Fruit fly (Drosophila melanogaster): ENCODE measurements around the gene beat-IIa.

DNA sequence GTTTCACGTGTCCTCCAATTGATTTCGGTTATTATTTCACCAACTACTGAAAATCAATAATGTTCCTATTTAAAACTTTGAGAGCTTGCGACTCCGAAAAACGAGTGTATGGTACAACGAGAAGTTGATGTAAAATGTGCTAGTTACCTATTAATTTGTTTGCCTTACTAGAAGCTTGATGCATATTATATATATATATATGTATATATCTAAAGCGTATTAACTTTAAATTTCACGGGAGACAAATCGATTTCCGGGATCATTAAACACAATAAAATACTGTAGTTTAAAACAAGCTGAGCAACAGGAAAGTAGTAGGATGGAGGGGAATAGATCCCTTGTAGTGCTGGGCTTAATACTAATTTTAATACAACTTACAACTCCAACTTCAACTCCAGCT lies 82.4 kb downstream of the beat-IIa start, which contains the start of gene CG31418:
- TF ChIP-seq toe (GFP tag; optimal IDR thresholded peaks at IDR 0.05) (no peak), ovo (GFP tag; optimal IDR thresholded peaks at IDR 0.05) (no peak), CG14711 (tag; optimal IDR thresholded peaks at IDR 0.05) (no peak), Mnt (GFP tag; optimal IDR thresholded peaks at IDR 0.05) (no peak), kay (GFP tag; ENCODE audit: borderline replicate concordance) (no peak), CG12768 (GFP tag; optimal IDR thresholded peaks at IDR 0.05) (no peak), Clk (GFP tag; optimal IDR thresholded peaks at IDR 0.05) (no peak), CG7045 (GFP tag; optimal IDR thresholded peaks at IDR 0.05) (no peak)

All from whole organism, adult.